Worm (Caenorhabditis elegans) whole organism, L2 larva: ENCODE data around the gene T16G1.4.
A peak's percentile ranks its signal among the peaks of the same experiment; 100 is the strongest.

Experiments used
- C34F6.9 ChIP-seq: fragments of 150-350 bp; optimal IDR thresholded peaks from 2 replicates; lab custom pipeline; 2014; ENCODE audit warnings: missing biosample characterization, missing genetic modification characterization
- F13H6.1 ChIP-seq: sonication (generic microtip); optimal IDR thresholded peaks from 2 replicates; lab custom pipeline; 2016; ENCODE audit warnings: missing genetic modification characterization, missing compliant biosample characterization
- R02D3.7 ChIP-seq: fragments of 150-350 bp; optimal IDR thresholded peaks from 2 replicates; lab custom pipeline; 2014; ENCODE audit warnings: missing biosample characterization, missing genetic modification characterization
- Y55F3AM.14 ChIP-seq: fragments of 200-800 bp; sonication (Bioruptor generic); optimal IDR thresholded peaks from 2 replicates; lab custom pipeline; 2018; ENCODE audit warnings: mild to moderate bottlenecking, missing genetic modification characterization, missing compliant biosample characterization
- alr-1 ChIP-seq: fragments of 150-350 bp; optimal IDR thresholded peaks from 2 replicates; lab custom pipeline; 2014; ENCODE audit warnings: missing biosample characterization, missing genetic modification characterization
- aly-2 ChIP-seq: fragments of 150-350 bp; optimal IDR thresholded peaks from 2 replicates; lab custom pipeline; 2014; ENCODE audit warnings: missing biosample characterization, missing genetic modification characterization
- ama-1 ChIP-seq: fragments of 150-350 bp; optimal IDR thresholded peaks from 2 replicates; lab custom pipeline; 2018; ENCODE audit warnings: inconsistent platforms
- blmp-1 ChIP-seq: sonication (generic microtip); optimal IDR thresholded peaks from 2 replicates; lab custom pipeline; 2017; ENCODE audit warnings: missing genetic modification characterization, mild to moderate bottlenecking, missing compliant biosample characterization, antibody characterized with exemption, moderate library complexity; ENCODE audit not compliant: insufficient read depth
- crh-2 ChIP-seq: sonication (generic microtip); optimal IDR thresholded peaks from 2 replicates; lab custom pipeline; 2017; ENCODE audit warnings: missing biosample characterization, missing genetic modification characterization
- egl-27 ChIP-seq: sonication (generic microtip); optimal IDR thresholded peaks from 3 replicates; lab custom pipeline; 2017; ENCODE audit warnings: missing biosample characterization, missing genetic modification reagents, missing genetic modification characterization
- elt-1 ChIP-seq: fragments of 150-350 bp; optimal IDR thresholded peaks from 2 replicates; lab custom pipeline; 2014; ENCODE audit warnings: missing biosample characterization, missing genetic modification characterization
- fos-1 ChIP-seq: fragments of 150-350 bp; optimal IDR thresholded peaks from 2 replicates; lab custom pipeline; 2014; ENCODE audit warnings: missing biosample characterization, missing genetic modification characterization
- gmeb-1 ChIP-seq: fragments of 150-350 bp; optimal IDR thresholded peaks from 2 replicates; lab custom pipeline; 2014; ENCODE audit warnings: missing biosample characterization, missing genetic modification characterization
- lin-13 ChIP-seq: fragments of 150-350 bp; optimal IDR thresholded peaks from 2 replicates; lab custom pipeline; 2014; ENCODE audit warnings: missing biosample characterization, missing genetic modification reagents, missing genetic modification characterization
- lsy-2 ChIP-seq, 2 experiments: fragments of 150-350 bp in 1 of 2; sonication (generic microtip) in 1 of 2; optimal IDR thresholded peaks; 2 replicates each; lab custom pipeline; 2014 to 2017; ENCODE audit warnings: missing biosample characterization in 2 of 2, missing genetic modification characterization in 2 of 2
- mab-5 ChIP-seq: fragments of 150-350 bp; optimal IDR thresholded peaks from 2 replicates; lab custom pipeline; 2014; ENCODE audit warnings: missing biosample characterization, missing genetic modification characterization
- mbf-1 ChIP-seq: sonication (generic microtip); optimal IDR thresholded peaks from 2 replicates; lab custom pipeline; 2017; ENCODE audit warnings: missing biosample characterization, missing genetic modification characterization
- mdl-1 ChIP-seq, 2 experiments: fragments of 150-350 bp in 1 of 2; sonication (generic microtip) in 1 of 2; optimal IDR thresholded peaks; 2 replicates each; lab custom pipeline; 2017; ENCODE audit warnings: missing biosample characterization in 2 of 2, missing genetic modification characterization in 2 of 2
- nhr-10 ChIP-seq: sonication (generic microtip); optimal IDR thresholded peaks from 2 replicates; lab custom pipeline; 2017; ENCODE audit warnings: missing biosample characterization, missing genetic modification characterization
- nhr-11 ChIP-seq: fragments of 150-350 bp; optimal IDR thresholded peaks from 2 replicates; lab custom pipeline; 2014; ENCODE audit warnings: missing biosample characterization, missing genetic modification characterization
- nhr-129 ChIP-seq: fragments of 150-350 bp; optimal IDR thresholded peaks from 2 replicates; lab custom pipeline; 2014; ENCODE audit warnings: missing biosample characterization, missing genetic modification characterization
- nhr-23 ChIP-seq: fragments of 150-350 bp; optimal IDR thresholded peaks from 2 replicates; lab custom pipeline; 2014; ENCODE audit warnings: missing biosample characterization, missing genetic modification reagents, missing genetic modification characterization
- nhr-237 ChIP-seq: fragments of 150-350 bp; optimal IDR thresholded peaks from 2 replicates; lab custom pipeline; 2014; ENCODE audit warnings: missing biosample characterization, missing genetic modification characterization
- nhr-77 ChIP-seq: fragments of 150-350 bp; optimal IDR thresholded peaks from 2 replicates; lab custom pipeline; 2014; ENCODE audit warnings: missing biosample characterization, missing genetic modification characterization
- peb-1 ChIP-seq: fragments of 150-350 bp; optimal IDR thresholded peaks from 2 replicates; lab custom pipeline; 2014; ENCODE audit warnings: missing biosample characterization, missing genetic modification characterization
- sma-9 ChIP-seq, 2 experiments: fragments of 150-350 bp in 1 of 2; sonication (generic microtip) in 1 of 2; optimal IDR thresholded peaks; 2 replicates each; lab custom pipeline; 2014 to 2016; ENCODE audit warnings: missing genetic modification characterization in 2 of 2, mild to moderate bottlenecking in 1 of 2, missing biosample characterization in 1 of 2, missing compliant biosample characterization in 1 of 2, missing genetic modification reagents in 1 of 2, moderate library complexity in 1 of 2
- snpc-4 ChIP-seq: fragments of 150-350 bp; optimal IDR thresholded peaks from 2 replicates; lab custom pipeline; 2014; ENCODE audit warnings: missing biosample characterization, missing genetic modification characterization
- unc-39 ChIP-seq: fragments of 150-350 bp; optimal IDR thresholded peaks from 2 replicates; lab custom pipeline; 2014; ENCODE audit warnings: missing biosample characterization, missing genetic modification characterization
- unc-55 ChIP-seq: fragments of 150-350 bp; sonication (generic microtip); optimal IDR thresholded peaks from 3 replicates; lab custom pipeline; 2014; ENCODE audit warnings: missing biosample characterization, missing genetic modification reagents, missing genetic modification characterization
- zag-1 ChIP-seq: fragments of 150-350 bp; optimal IDR thresholded peaks from 2 replicates; lab custom pipeline; 2014; ENCODE audit warnings: missing biosample characterization, missing genetic modification characterization
- ztf-1 ChIP-seq: fragments of 200-800 bp; sonication (Bioruptor generic); conservative IDR thresholded peaks from 2 replicates; pipeline ENCODE4 v1.3.6; 2022; ENCODE audit warnings: missing genetic modification characterization, missing compliant biosample characterization
- ztf-11 ChIP-seq: sonication (generic microtip); optimal IDR thresholded peaks from 2 replicates; lab custom pipeline; 2017; ENCODE audit warnings: missing biosample characterization, missing genetic modification characterization

T16G1.4 gene

DNA sequence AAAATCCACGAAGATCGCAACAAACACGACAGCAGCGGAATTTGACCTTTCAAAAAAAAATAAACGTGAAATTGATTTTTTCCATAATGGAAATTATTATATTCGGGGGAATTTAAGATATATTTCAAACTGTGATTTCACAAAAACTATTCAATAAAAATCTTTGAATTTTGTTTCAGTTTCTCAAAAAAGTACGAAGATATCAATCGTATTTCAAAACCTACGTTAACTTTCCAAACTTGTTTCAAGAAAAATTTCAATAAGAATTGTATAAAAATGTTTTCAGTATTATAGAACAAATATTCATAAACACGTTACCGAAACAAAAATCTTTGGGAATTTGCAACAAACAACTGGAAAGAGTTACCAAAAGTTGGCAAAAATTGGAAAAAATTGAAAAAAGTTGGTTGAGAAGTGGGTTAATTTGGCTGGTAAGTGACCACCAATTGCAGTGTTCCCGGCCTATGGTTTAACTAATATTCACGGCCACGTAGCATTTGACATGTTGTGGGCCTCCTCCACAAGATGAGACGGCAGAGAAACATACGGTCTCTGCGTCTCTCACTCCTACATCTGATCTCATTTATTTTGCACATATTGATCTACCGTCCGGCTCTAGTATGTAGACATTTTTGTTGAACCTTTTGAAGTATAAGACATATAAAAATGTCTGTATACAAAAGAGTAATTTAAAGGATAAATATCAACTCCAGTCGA, 9.3 kb upstream of the T16G1.4 start, which contains the start of the genes T16G1.9 and T16G1.18:
Gene T16G1.9, minus strand, starts transcription at position 51 of the 717 bp plus-strand sequence.
Gene T16G1.18, plus strand, starts transcription at position 493 of the 717 bp plus-strand sequence.
- no peak for TF ChIP-seq R02D3.7 (tag; lab: Kevin White, UChicago)
- TF ChIP-seq nhr-237: no peak
- peak; percentile 9 for TF ChIP-seq lin-13 (GFP tag; lab: Kevin White, UChicago)
- peak; percentile 28 for TF ChIP-seq snpc-4 (tag; lab: Kevin White, UChicago)
- peak; percentile 34 for TF ChIP-seq gmeb-1 (tag; lab: Kevin White, UChicago)
- TF ChIP-seq unc-55: peak; percentile 55
- peak; percentile 48 for TF ChIP-seq nhr-129 (tag; lab: Kevin White, UChicago)
- peak in 1 of 2 experiments; percentile 70 for TF ChIP-seq lsy-2 (tag; optimal IDR thresholded peaks at IDR 0.05; lab: Kevin White, UChicago)
- TF ChIP-seq C34F6.9 (tag; lab: Kevin White, UChicago): peak; percentile 67
- TF ChIP-seq egl-27 (tag; lab: Kevin White, UChicago): no peak
- no peak for TF ChIP-seq nhr-10 (tag; lab: Kevin White, UChicago)
- peak; percentile 40 for TF ChIP-seq fos-1
- TF ChIP-seq unc-39: no peak
- no peak for TF ChIP-seq mab-5 (tag; lab: Kevin White, UChicago)
- TF ChIP-seq crh-2: peak; percentile 90
- TF ChIP-seq F13H6.1 (tag; lab: Kevin White, UChicago): peak; percentile 46
- TF ChIP-seq, all 48 proteins: peak for 10

ce11 chrV:12949607-12950006, 8.0 kb upstream of the T16G1.4 start, which contains the start of gene T16G1.13:
Gene T16G1.13, plus strand, starts transcription at chrV:12949907.
- TF ChIP-seq F13H6.1 (tag; lab: Kevin White, UChicago) (no peak), alr-1 (tag; lab: Kevin White, UChicago) (no peak), egl-27 (tag; lab: Kevin White, UChicago) (no peak)
- TF ChIP-seq, all 48 proteins: peak for 0

DNA sequence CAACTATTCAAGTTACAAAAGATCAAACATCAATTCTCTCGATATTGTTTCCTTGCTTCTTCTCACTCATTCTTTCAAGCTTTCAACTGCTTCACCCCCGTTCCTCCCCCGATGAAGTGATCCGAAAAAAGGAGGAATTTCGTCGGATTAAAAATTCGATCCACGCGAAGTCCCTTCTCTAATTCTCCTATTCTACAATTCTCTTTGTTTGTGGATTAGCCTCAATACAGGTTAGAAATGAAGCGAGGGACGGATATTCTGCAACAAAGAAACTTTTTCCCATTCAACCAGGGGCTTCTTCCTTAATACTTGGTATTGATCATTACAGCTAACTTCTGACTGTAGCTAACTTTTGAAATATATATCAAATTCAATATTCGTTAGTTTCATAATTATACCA, 3.1 kb upstream of the T16G1.4 start, which contains the start of gene grl-2:
Gene grl-2, plus strand, starts transcription at position 301 of the 400 bp plus-strand sequence.
- no peak for TF ChIP-seq gmeb-1 (tag; lab: Kevin White, UChicago)
- no peak for TF ChIP-seq peb-1 (tag; lab: Kevin White, UChicago)
- TF ChIP-seq, all 48 proteins: peak for 0

- no peak for TF ChIP-seq ama-1 (lab: Kevin White, UChicago)
- no peak for TF ChIP-seq aly-2 (tag; lab: Kevin White, UChicago)
- TF ChIP-seq sma-9 (GFP tag; optimal IDR thresholded peaks at IDR 0.05; lab: Kevin White, UChicago): no peak
- no peak for TF ChIP-seq sma-9 (tag; optimal IDR thresholded peaks at IDR 0.05; lab: Kevin White, UChicago)
- no peak for TF ChIP-seq alr-1 (tag; lab: Kevin White, UChicago)
- no peak for TF ChIP-seq blmp-1 (tag; lab: Kevin White, UChicago)
- TF ChIP-seq mab-5 (tag; lab: Kevin White, UChicago): no peak
- no peak for TF ChIP-seq ztf-1
- no peak for TF ChIP-seq mbf-1 (tag; lab: Kevin White, UChicago)
- no peak for TF ChIP-seq ztf-11 (tag; lab: Kevin White, UChicago)
- TF ChIP-seq lsy-2 (tag; optimal IDR thresholded peaks at IDR 0.05; lab: Kevin White, UChicago): no peak
- no peak for TF ChIP-seq nhr-11 (tag; lab: Kevin White, UChicago)
Observed at ce11 chrV:12944229-12944628, 2.6 kb upstream of the T16G1.4 start, which contains the start of gene T16G1.3. Gene T16G1.3, minus strand, starts transcription at chrV:12944329.

ce11 chrV:12943399-12943798, 1.8 kb upstream of the T16G1.4 start:
- TF ChIP-seq elt-1: no peak
- TF ChIP-seq C34F6.9 (tag; lab: Kevin White, UChicago): no peak
- TF ChIP-seq Y55F3AM.14 (GFP tag; lab: Kevin White, UChicago): no peak
- TF ChIP-seq nhr-23 (tag; lab: Kevin White, UChicago): no peak
- TF ChIP-seq egl-27 (tag; lab: Kevin White, UChicago): no peak
- no peak for TF ChIP-seq mbf-1 (tag; lab: Kevin White, UChicago)
- TF ChIP-seq mab-5 (tag; lab: Kevin White, UChicago): no peak
- TF ChIP-seq mdl-1 (tag; optimal IDR thresholded peaks at IDR 0.05; lab: Kevin White, UChicago): no peak
- TF ChIP-seq nhr-77: no peak
- TF ChIP-seq fos-1: no peak
- TF ChIP-seq zag-1 (tag; lab: Kevin White, UChicago): no peak
